Worm (Caenorhabditis elegans) whole organism, mixed stage, embryonic: ENCODE measurements around the gene mip-2.

Experiments
- M03D4.4 ChIP-seq: sonication (generic microtip); optimal IDR thresholded peaks from 2 replicates; lab custom pipeline; 2017; ENCODE audit warnings: mild to moderate bottlenecking, missing genetic modification characterization, missing compliant biosample characterization
- bed-3 ChIP-seq: fragments of 200-800 bp; sonication (Bioruptor generic); optimal IDR thresholded peaks from 3 replicates; lab custom pipeline; 2018; ENCODE audit warnings: mild to moderate bottlenecking, missing genetic modification characterization, moderate library complexity, missing compliant biosample characterization
- blmp-1 ChIP-seq: fragments of 150-350 bp; optimal IDR thresholded peaks from 2 replicates; lab custom pipeline; 2014; ENCODE audit warnings: missing biosample characterization, missing genetic modification characterization
- ceh-39 ChIP-seq: fragments of 150-350 bp; optimal IDR thresholded peaks from 2 replicates; lab custom pipeline; 2014; ENCODE audit warnings: missing biosample characterization, missing genetic modification characterization
- ceh-43 ChIP-seq: fragments of 200-800 bp; sonication (Bioruptor generic); optimal IDR thresholded peaks from 2 replicates; lab custom pipeline; 2018; ENCODE audit warnings: mild to moderate bottlenecking, missing genetic modification characterization, moderate library complexity, missing compliant biosample characterization
- ceh-83 ChIP-seq: fragments of 200-800 bp; sonication (Bioruptor generic); optimal IDR thresholded peaks from 2 replicates; lab custom pipeline; 2018; ENCODE audit warnings: mild to moderate bottlenecking, missing genetic modification characterization, missing compliant biosample characterization
- ces-1 ChIP-seq: fragments of 150-350 bp; optimal IDR thresholded peaks from 2 replicates; lab custom pipeline; 2014; ENCODE audit warnings: missing biosample characterization, missing genetic modification reagents, missing genetic modification characterization
- cnd-1 ChIP-seq: fragments of 200-800 bp; sonication (Bioruptor generic); optimal IDR thresholded peaks from 2 replicates; lab custom pipeline; 2018; ENCODE audit warnings: mild to moderate bottlenecking, missing genetic modification characterization, missing compliant biosample characterization
- drap-1 ChIP-seq: fragments of 200-800 bp; sonication (Bioruptor generic); optimal IDR thresholded peaks from 3 replicates; lab custom pipeline; 2018; ENCODE audit warnings: mild to moderate bottlenecking, missing genetic modification characterization, missing compliant biosample characterization
- elt-3 ChIP-seq: fragments of 150-350 bp; optimal IDR thresholded peaks from 2 replicates; lab custom pipeline; 2014; ENCODE audit warnings: missing biosample characterization, missing genetic modification characterization
- flh-1 ChIP-seq: fragments of 200-800 bp; sonication (Bioruptor generic); optimal IDR thresholded peaks from 2 replicates; lab custom pipeline; 2018; ENCODE audit warnings: mild to moderate bottlenecking, missing genetic modification characterization, moderate library complexity, missing compliant biosample characterization
- ham-2 ChIP-seq: fragments of 200-800 bp; sonication (Bioruptor generic); optimal IDR thresholded peaks from 2 replicates; lab custom pipeline; 2018; ENCODE audit warnings: mild to moderate bottlenecking, missing genetic modification characterization, missing compliant biosample characterization
- hlh-1 ChIP-seq: fragments of 150-350 bp; optimal IDR thresholded peaks from 2 replicates; lab custom pipeline; 2014; ENCODE audit warnings: missing biosample characterization, missing genetic modification reagents, missing genetic modification characterization
- lin-32 ChIP-seq: fragments of 200-800 bp; sonication (Bioruptor generic); optimal IDR thresholded peaks from 2 replicates; lab custom pipeline; 2018; ENCODE audit warnings: mild to moderate bottlenecking, missing genetic modification characterization, missing compliant biosample characterization
- lsy-2 ChIP-seq: fragments of 150-350 bp; optimal IDR thresholded peaks from 2 replicates; lab custom pipeline; 2014; ENCODE audit warnings: missing biosample characterization, missing genetic modification characterization
- mab-5 ChIP-seq: fragments of 150-350 bp; optimal IDR thresholded peaks from 2 replicates; lab custom pipeline; 2014; ENCODE audit warnings: missing biosample characterization, missing genetic modification characterization
- nhr-12 ChIP-seq: fragments of 150-350 bp; optimal IDR thresholded peaks from 2 replicates; lab custom pipeline; 2014; ENCODE audit warnings: missing biosample characterization, missing genetic modification characterization
- nhr-237 ChIP-seq: fragments of 150-350 bp; optimal IDR thresholded peaks from 2 replicates; lab custom pipeline; 2014; ENCODE audit warnings: missing biosample characterization, missing genetic modification characterization
- nhr-28 ChIP-seq: fragments of 150-350 bp; optimal IDR thresholded peaks from 2 replicates; lab custom pipeline; 2014; ENCODE audit warnings: missing biosample characterization, missing genetic modification characterization
- pha-4 ChIP-seq: fragments of 150-350 bp; optimal IDR thresholded peaks from 2 replicates; lab custom pipeline; 2018; ENCODE audit warnings: missing biosample characterization, missing genetic modification reagents, missing genetic modification characterization
- sem-2 ChIP-seq: fragments of 200-800 bp; sonication (Bioruptor generic); optimal IDR thresholded peaks from 2 replicates; lab custom pipeline; 2018; ENCODE audit warnings: mild to moderate bottlenecking, missing genetic modification characterization, missing compliant biosample characterization
- snpc-4 ChIP-seq: fragments of 150-350 bp; optimal IDR thresholded peaks from 2 replicates; lab custom pipeline; 2014; ENCODE audit warnings: missing biosample characterization, missing genetic modification characterization
- sptf-1 ChIP-seq: sonication (generic microtip); optimal IDR thresholded peaks from 2 replicates; lab custom pipeline; 2017; ENCODE audit warnings: mild to moderate bottlenecking, missing genetic modification characterization, moderate library complexity, missing compliant biosample characterization
- tbx-8 ChIP-seq: fragments of 200-800 bp; sonication (Bioruptor generic); optimal IDR thresholded peaks from 2 replicates; lab custom pipeline; 2018; ENCODE audit warnings: mild to moderate bottlenecking, missing genetic modification characterization, moderate library complexity, missing compliant biosample characterization
- unc-120 ChIP-seq: sonication (generic microtip); optimal IDR thresholded peaks from 2 replicates; lab custom pipeline; 2017; ENCODE audit warnings: missing genetic modification characterization, missing compliant biosample characterization; ENCODE audit not compliant: poor library complexity, severe bottlenecking
- unc-39 ChIP-seq: fragments of 150-350 bp; optimal IDR thresholded peaks from 2 replicates; lab custom pipeline; 2014; ENCODE audit warnings: missing biosample characterization, missing genetic modification characterization
- unc-62 ChIP-seq: fragments of 150-350 bp; optimal IDR thresholded peaks from 2 replicates; lab custom pipeline; 2014; ENCODE audit warnings: missing biosample characterization, missing genetic modification reagents, missing genetic modification characterization
- zip-8 ChIP-seq: fragments of 150-350 bp; optimal IDR thresholded peaks from 2 replicates; lab custom pipeline; 2014; ENCODE audit warnings: missing biosample characterization, missing genetic modification characterization

Gene mip-2

ce11 chrV:13659219-13659618, 12.5 kb downstream of the mip-2 start:
- TF ChIP-seq ceh-43 (GFP tag; lab: Kevin White, UChicago) (no peak), sem-2 (GFP tag; lab: Kevin White, UChicago) (no peak), unc-120 (tag; lab: Kevin White, UChicago) (no peak), nhr-28 (tag; lab: Kevin White, UChicago) (no peak), elt-3 (tag; lab: Kevin White, UChicago) (no peak), nhr-12 (tag; lab: Kevin White, UChicago) (no peak), ceh-39 (tag; lab: Kevin White, UChicago) (no peak), tbx-8 (GFP tag; lab: Kevin White, UChicago) (no peak), pha-4 (no peak), nhr-237 (tag; lab: Kevin White, UChicago) (no peak)

- TF ChIP-seq tbx-8 (GFP tag; lab: Kevin White, UChicago) (no peak), elt-3 (tag; lab: Kevin White, UChicago) (no peak), lsy-2 (tag; lab: Kevin White, UChicago) (no peak), mab-5 (tag; lab: Kevin White, UChicago) (no peak), ham-2 (no peak), unc-39 (tag; lab: Kevin White, UChicago) (no peak), pha-4 (no peak), zip-8 (tag; lab: Kevin White, UChicago) (no peak), unc-120 (tag; lab: Kevin White, UChicago) (no peak), ceh-39 (tag; lab: Kevin White, UChicago) (no peak), drap-1 (GFP tag; lab: Kevin White, UChicago) (no peak), M03D4.4 (tag; lab: Kevin White, UChicago) (no peak), flh-1 (GFP tag; lab: Kevin White, UChicago) (no peak), unc-62 (no peak), bed-3 (GFP tag; lab: Kevin White, UChicago) (no peak), sptf-1 (no peak), snpc-4 (tag; lab: Kevin White, UChicago) (no peak)
Measured at ce11 chrV:13658577-13658976, 13.2 kb downstream of the mip-2 start.

DNA sequence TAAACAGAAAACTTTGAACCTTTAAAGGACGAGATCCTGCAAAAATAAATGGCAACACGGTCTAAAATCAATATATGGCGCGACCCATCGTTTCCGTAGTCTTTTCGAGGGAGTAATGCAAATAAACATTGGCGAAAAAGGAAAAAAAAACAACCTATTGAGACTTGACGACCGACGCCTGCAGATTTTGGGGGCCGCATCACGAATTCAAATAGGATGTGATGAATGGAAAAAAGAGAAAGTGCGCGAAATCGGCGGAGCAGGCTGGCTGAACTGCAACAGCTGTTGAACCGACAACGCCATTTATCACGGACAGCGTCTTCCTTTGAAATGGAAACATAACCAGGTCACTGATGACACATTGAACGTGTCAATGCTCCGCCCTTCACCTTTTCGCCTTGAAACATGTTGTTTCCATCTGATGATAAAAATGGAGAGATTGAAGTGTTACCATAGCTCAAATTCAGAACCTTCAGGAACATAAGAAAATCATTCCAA, 13.9 kb downstream of the mip-2 start:
- TF ChIP-seq blmp-1 (tag; lab: Kevin White, UChicago) (no peak), sptf-1 (no peak), hlh-1 (tag; lab: Kevin White, UChicago) (peak; percentile 72), M03D4.4 (tag; lab: Kevin White, UChicago) (no peak), unc-62 (peak; percentile 44)
- TF ChIP-seq, all 35 proteins: peak for 2

ce11 chrV:13657291-13657690, 14.5 kb downstream of the mip-2 start:
- TF ChIP-seq unc-39 (tag; lab: Kevin White, UChicago): no peak
- no peak for TF ChIP-seq nhr-12 (tag; lab: Kevin White, UChicago)
- TF ChIP-seq unc-120 (tag; lab: Kevin White, UChicago): no peak
- no peak for TF ChIP-seq ceh-43 (GFP tag; lab: Kevin White, UChicago)
- no peak for TF ChIP-seq ces-1 (GFP tag; lab: Kevin White, UChicago)
- no peak for TF ChIP-seq ceh-39 (tag; lab: Kevin White, UChicago)
- no peak for TF ChIP-seq lin-32 (GFP tag; lab: Kevin White, UChicago)
- TF ChIP-seq bed-3 (GFP tag; lab: Kevin White, UChicago): no peak
- TF ChIP-seq sem-2 (GFP tag; lab: Kevin White, UChicago): no peak
- no peak for TF ChIP-seq snpc-4 (tag; lab: Kevin White, UChicago)

ce11 chrV:13656346-13657254, 15.2 kb downstream of the mip-2 start:
- no peak for TF ChIP-seq ceh-83 (GFP tag; lab: Kevin White, UChicago)
- TF ChIP-seq sem-2 (GFP tag; lab: Kevin White, UChicago): no peak
- no peak for TF ChIP-seq zip-8 (tag; lab: Kevin White, UChicago)
- no peak for TF ChIP-seq drap-1 (GFP tag; lab: Kevin White, UChicago)
- TF ChIP-seq bed-3 (GFP tag; lab: Kevin White, UChicago): no peak
- no peak for TF ChIP-seq ceh-39 (tag; lab: Kevin White, UChicago)
- no peak for TF ChIP-seq mab-5 (tag; lab: Kevin White, UChicago)
- TF ChIP-seq cnd-1 (tag; lab: Kevin White, UChicago): no peak
- TF ChIP-seq ces-1 (GFP tag; lab: Kevin White, UChicago): no peak
- TF ChIP-seq M03D4.4 (tag; lab: Kevin White, UChicago): no peak
- peak; percentile 84 for TF ChIP-seq unc-62
- no peak for TF ChIP-seq sptf-1
- no peak for TF ChIP-seq flh-1 (GFP tag; lab: Kevin White, UChicago)
- TF ChIP-seq ham-2: peak; percentile 76
